Fruit fly (Drosophila melanogaster) Kc167 (cell line): ENCODE results near the gene CG11977.

Experiments used
- Myc ChIP-seq: fragments of >200 bp; optimal IDR thresholded peaks from 2 replicates; lab custom pipeline; 2017; ENCODE audit warnings: missing external identifiers
- h ChIP-seq: fragments of >200 bp; optimal IDR thresholded peaks from 3 replicates; lab custom pipeline; 2018; ENCODE audit warnings: missing external identifiers

dm6 chr3R:9013765-9014380, 16.4 kb downstream of the CG11977 start:
- no peak for TF ChIP-seq Myc (lab: Kevin White, UChicago)
- TF ChIP-seq h, result no peak
